Worm (Caenorhabditis elegans): ENCODE measurements around the gene F13D2.1.

ce11 chrX:11199155-11199554, 9.7 kb upstream of the F13D2.1 start, which contains the start of gene col-178:
- TF ChIP-seq zag-1 (tag; optimal IDR thresholded peaks at IDR 0.05) (no peak), skn-1 (tag; optimal IDR thresholded peaks at IDR 0.05) (no peak), hpl-2 (GFP tag; optimal IDR thresholded peaks at IDR 0.05) (no peak), nhr-28 (tag; optimal IDR thresholded peaks at IDR 0.05) (no peak), jun-1 (tag; optimal IDR thresholded peaks at IDR 0.05) (no peak), aly-2 (tag; optimal IDR thresholded peaks at IDR 0.05) (no peak), snpc-4 (tag; optimal IDR thresholded peaks at IDR 0.05) (no peak), unc-62 (GFP tag; optimal IDR thresholded peaks at IDR 0.05) (no peak), fkh-10 (GFP tag; optimal IDR thresholded peaks at IDR 0.05) (no peak), lin-35 (GFP tag; optimal IDR thresholded peaks at IDR 0.05) (no peak), nhr-76 (tag; optimal IDR thresholded peaks at IDR 0.05) (no peak), pag-3 (tag; optimal IDR thresholded peaks at IDR 0.05; ENCODE audit: borderline replicate concordance, insufficient read depth) (no peak)

Measured in whole organism, L1 larva.